Worm (Caenorhabditis elegans): ENCODE measurements around the gene cld-1.

cld-1 gene

ce11 chrIV:12921027-12921426 is 15.0 kb downstream of the cld-1 start, which contains the start of gene C32H11.4:
Gene C32H11.4, plus strand, starts transcription at chrIV:12921264.
- TF ChIP-seq nhr-80 (tag; optimal IDR thresholded peaks at IDR 0.05) (peak; percentile 32), somi-1 (GFP tag; optimal IDR thresholded peaks at IDR 0.05) (no peak), nhr-27 (tag; optimal IDR thresholded peaks at IDR 0.05) (no peak)

- TF ChIP-seq bed-1 (GFP tag; IDR thresholded peaks at IDR 0.05) (no peak), rcor-1 (GFP tag; IDR thresholded peaks at IDR 0.05) (no peak), dpff-1 (tag; optimal IDR thresholded peaks at IDR 0.05) (no peak), nfya-1 (tag; optimal IDR thresholded peaks at IDR 0.05; ENCODE audit: borderline replicate concordance, insufficient read depth) (no peak), Y53G8AR.9 (GFP tag; conservative IDR thresholded peaks at IDR 0.05) (no peak), mxl-1 (tag; optimal IDR thresholded peaks at IDR 0.05) (no peak), Y79H2A.3 (GFP tag; conservative IDR thresholded peaks at IDR 0.05) (no peak), somi-1 (GFP tag; optimal IDR thresholded peaks at IDR 0.05) (no peak), dox-1 (GFP tag; IDR thresholded peaks at IDR 0.05) (no peak), zim-3 (tag; optimal IDR thresholded peaks at IDR 0.05) (no peak), ceh-40 (GFP tag; IDR thresholded peaks at IDR 0.05) (no peak)
These were observed 15.5 kb downstream of the cld-1 start for ce11 chrIV:12920553-12920952.

ce11 chrIV:12918256-12918655 is 17.8 kb downstream of the cld-1 start, which contains the start of gene C32H11.3:
Gene C32H11.3, plus strand, starts transcription at chrIV:12918556.
- TF ChIP-seq sea-2 (GFP tag; IDR thresholded peaks at IDR 0.05) (no peak), unc-130 (GFP tag; optimal IDR thresholded peaks at IDR 0.05) (no peak), akir-1 (GFP tag; optimal IDR thresholded peaks at IDR 0.05) (no peak), rpc-1 (optimal IDR thresholded peaks at IDR 0.05) (no peak), rpc-1 (tag; optimal IDR thresholded peaks at IDR 0.05) (no peak), lin-54 (GFP tag; optimal IDR thresholded peaks at IDR 0.05) (no peak), hmg-1.2 (GFP tag; IDR thresholded peaks at IDR 0.05) (no peak), F37B4.10 (GFP tag; IDR thresholded peaks at IDR 0.05) (no peak), tlf-1 (GFP tag; optimal IDR thresholded peaks at IDR 0.05) (no peak), F57C9.4 (tag; optimal IDR thresholded peaks at IDR 0.05) (no peak), Y53F4B.3 (GFP tag; IDR thresholded peaks at IDR 0.05) (no peak)

- TF ChIP-seq chd-7 (tag; optimal IDR thresholded peaks at IDR 0.05) (no peak), dpff-1 (tag; optimal IDR thresholded peaks at IDR 0.05) (no peak), fkh-3 (tag; optimal IDR thresholded peaks at IDR 0.05) (no peak), unc-130 (GFP tag; optimal IDR thresholded peaks at IDR 0.05) (no peak), hrde-1 (tag; optimal IDR thresholded peaks at IDR 0.05; ENCODE audit: borderline replicate concordance) (no peak), lin-54 (GFP tag; optimal IDR thresholded peaks at IDR 0.05) (no peak), madf-3 (GFP tag; IDR thresholded peaks at IDR 0.05) (no peak), him-1 (tag; optimal IDR thresholded peaks at IDR 0.05) (no peak), lin-26 (GFP tag; IDR thresholded peaks at IDR 0.05) (no peak), gei-17 (GFP tag; optimal IDR thresholded peaks at IDR 0.05) (no peak), bed-2 (GFP tag; IDR thresholded peaks at IDR 0.05) (no peak), hlh-12 (tag; optimal IDR thresholded peaks at IDR 0.05) (no peak), snpc-4 (GFP tag; optimal IDR thresholded peaks at IDR 0.05) (no peak), snpc-4 (tag; optimal IDR thresholded peaks at IDR 0.05) (no peak), B0019.2 (GFP tag; conservative IDR thresholded peaks at IDR 0.05) (no peak), snpc-1.1 (tag; optimal IDR thresholded peaks at IDR 0.05; ENCODE audit: insufficient read depth) (no peak), egl-44 (GFP tag; IDR thresholded peaks at IDR 0.05) (no peak), let-607 (tag; optimal IDR thresholded peaks at IDR 0.05) (no peak), K11D2.4 (GFP tag; IDR thresholded peaks at IDR 0.05) (no peak), mxl-1 (tag; optimal IDR thresholded peaks at IDR 0.05) (no peak)
These were observed 20.6 kb downstream of the cld-1 start, which contains the start of gene srz-15 for ce11 chrIV:12915479-12915878. Gene srz-15, plus strand, starts transcription at chrIV:12915779.
